Worm (Caenorhabditis elegans) whole organism, early embryonic: ENCODE data around the gene str-87.

Experiments used
- B0310.2 ChIP-seq: sonication (generic microtip); optimal IDR thresholded peaks from 2 replicates; lab custom pipeline; 2016; ENCODE audit warnings: mild to moderate bottlenecking, missing genetic modification characterization, missing compliant biosample characterization
- ama-1 ChIP-seq: fragments of 150-350 bp; optimal IDR thresholded peaks from 2 replicates; lab custom pipeline; 2014
- ets-7 ChIP-seq: sonication (generic microtip); optimal IDR thresholded peaks from 2 replicates; lab custom pipeline; 2016; ENCODE audit warnings: missing genotype, missing genetic modification characterization, missing compliant biosample characterization
- hmbx-1 ChIP-seq: sonication (generic microtip); optimal IDR thresholded peaks from 2 replicates; lab custom pipeline; 2016; ENCODE audit warnings: mild to moderate bottlenecking, missing genetic modification characterization, missing compliant biosample characterization
- hmg-4 ChIP-seq: fragments of 200-800 bp; sonication (Bioruptor generic); optimal IDR thresholded peaks from 2 replicates; lab custom pipeline; 2018; ENCODE audit warnings: mild to moderate bottlenecking, missing genetic modification characterization, missing compliant biosample characterization
- hnd-1 ChIP-seq: sonication (generic microtip); optimal IDR thresholded peaks from 2 replicates; lab custom pipeline; 2016; ENCODE audit warnings: missing genetic modification characterization, missing compliant biosample characterization
- scrt-1 ChIP-seq: fragments of 200-800 bp; sonication (Bioruptor generic); IDR thresholded peaks from 2 replicates; pipeline ENCODE4 v1.3.6; 2022; ENCODE audit warnings: missing genetic modification characterization, missing compliant biosample characterization

DNA sequence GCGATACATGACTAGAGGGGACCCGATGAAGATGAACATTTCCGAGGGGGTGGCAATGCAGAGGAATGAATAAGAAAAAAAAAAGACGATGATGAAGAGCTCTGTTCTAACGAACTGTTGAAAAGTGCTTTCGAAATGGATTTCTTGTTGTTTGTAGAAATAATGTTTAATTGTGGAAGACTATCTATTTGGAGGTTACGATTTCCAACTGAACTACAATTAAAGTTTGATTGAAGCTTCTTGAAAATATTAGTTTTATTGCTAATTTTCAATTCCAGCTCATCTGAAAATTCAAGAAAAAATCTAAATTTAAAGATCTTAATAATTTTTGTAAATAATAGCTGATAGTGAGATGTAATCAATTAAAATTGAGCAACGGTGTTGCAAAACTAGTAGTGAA, 43.5 kb downstream of the str-87 start:
- TF ChIP-seq B0310.2 (tag; lab: Kevin White, UChicago) (no peak), ets-7 (tag; lab: Kevin White, UChicago) (no peak), ama-1 (lab: Kevin White, UChicago) (no peak), hmg-4 (GFP tag; lab: Kevin White, UChicago) (no peak), hmbx-1 (tag; lab: Kevin White, UChicago) (no peak), hnd-1 (tag; lab: Kevin White, UChicago) (no peak), scrt-1 (GFP tag; lab: Robert Waterston, UW) (no peak)
